Worm (Caenorhabditis elegans) whole organism, L4 larva: ENCODE results near the gene C25D7.10.
"Not testable (repeated sequence)": the region's sequence is repeated elsewhere in the genome, so short reads cannot be mapped to it uniquely, and the experiment has no call there.

Source experiments
- attf-4 ChIP-seq: sonication (generic microtip); optimal IDR thresholded peaks from 3 replicates; lab custom pipeline; 2017; ENCODE audit warnings: missing biosample characterization, missing genetic modification characterization
- madf-5 ChIP-seq, 2 experiments: fragments of 200-800 bp; sonication (Bioruptor generic); IDR thresholded peaks; 2 replicates each; pipeline ENCODE4 v1.3.6; 2022; ENCODE audit warnings: missing compliant biosample characterization in 2 of 2, missing genetic modification characterization in 2 of 2
- nhr-77 ChIP-seq: fragments of 150-350 bp; optimal IDR thresholded peaks from 2 replicates; lab custom pipeline; 2014; ENCODE audit warnings: missing biosample characterization, missing genetic modification characterization
- pha-4 ChIP-seq, 2 experiments: fragments of 150-350 bp in 1 of 2; fragments of 200-800 bp in 1 of 2; sonication (Bioruptor generic) in 1 of 2; IDR thresholded peaks in 1 of 2; optimal IDR thresholded peaks in 1 of 2; 2 replicates each; pipeline versions ENCODE4 v1.3.6 to Lab custom; 2014 to 2022; ENCODE audit warnings: missing genetic modification characterization in 2 of 2, missing genetic modification reagents in 2 of 2, missing biosample characterization in 1 of 2, missing compliant biosample characterization in 1 of 2
- unc-62 ChIP-seq, 3 experiments: fragments of 150-350 bp in 1 of 3; sonication (generic microtip); optimal IDR thresholded peaks in 2 of 3; peaks in 1 of 3; 1 replicate in 1 of 3; 2 replicates in 2 of 3; lab custom pipeline; 2014 to 2017; ENCODE audit warnings: missing biosample characterization in 3 of 3, missing genetic modification characterization in 3 of 3, missing genetic modification reagents in 3 of 3, missing genotype in 1 of 3

DNA sequence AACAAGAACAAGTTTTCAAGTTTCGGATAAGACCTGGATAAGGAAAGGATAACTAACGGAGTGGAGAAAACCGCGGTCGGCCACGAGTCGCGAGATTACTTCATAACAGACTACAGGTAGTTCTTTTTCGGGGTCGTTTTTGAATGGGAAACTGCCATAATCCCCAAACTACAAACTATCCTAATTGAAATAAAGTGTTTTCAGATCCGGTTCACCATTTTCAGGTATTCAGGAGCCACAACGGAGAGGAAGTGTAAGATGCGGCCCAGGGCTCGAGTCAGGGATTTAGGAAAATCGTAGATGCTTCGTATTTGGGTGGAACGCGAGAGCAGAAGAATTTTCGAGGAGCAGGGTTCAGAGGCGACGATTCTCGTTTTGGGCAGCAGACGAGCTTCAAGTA is 48.7 kb downstream of the C25D7.10 start, which contains the start of gene T01G5.8:
- not testable (repeated sequence) for TF ChIP-seq attf-4; madf-5 (GFP tag; IDR thresholded peaks at IDR 0.05; lab: Robert Waterston, UW); pha-4 (GFP tag; IDR thresholded peaks at IDR 0.05; lab: Robert Waterston, UW); pha-4 (tag; optimal IDR thresholded peaks at IDR 0.05; lab: Kevin White, UChicago); unc-62 (GFP tag; optimal IDR thresholded peaks at IDR 0.05 in 1 of 2; lab: Kevin White, UChicago); unc-62 (tag; optimal IDR thresholded peaks at IDR 0.05; lab: Kevin White, UChicago); nhr-77 (tag; lab: Kevin White, UChicago)
